Fruit fly (Drosophila melanogaster): ENCODE measurements around the gene FMRFaR.

FMRFaR gene

DNA sequence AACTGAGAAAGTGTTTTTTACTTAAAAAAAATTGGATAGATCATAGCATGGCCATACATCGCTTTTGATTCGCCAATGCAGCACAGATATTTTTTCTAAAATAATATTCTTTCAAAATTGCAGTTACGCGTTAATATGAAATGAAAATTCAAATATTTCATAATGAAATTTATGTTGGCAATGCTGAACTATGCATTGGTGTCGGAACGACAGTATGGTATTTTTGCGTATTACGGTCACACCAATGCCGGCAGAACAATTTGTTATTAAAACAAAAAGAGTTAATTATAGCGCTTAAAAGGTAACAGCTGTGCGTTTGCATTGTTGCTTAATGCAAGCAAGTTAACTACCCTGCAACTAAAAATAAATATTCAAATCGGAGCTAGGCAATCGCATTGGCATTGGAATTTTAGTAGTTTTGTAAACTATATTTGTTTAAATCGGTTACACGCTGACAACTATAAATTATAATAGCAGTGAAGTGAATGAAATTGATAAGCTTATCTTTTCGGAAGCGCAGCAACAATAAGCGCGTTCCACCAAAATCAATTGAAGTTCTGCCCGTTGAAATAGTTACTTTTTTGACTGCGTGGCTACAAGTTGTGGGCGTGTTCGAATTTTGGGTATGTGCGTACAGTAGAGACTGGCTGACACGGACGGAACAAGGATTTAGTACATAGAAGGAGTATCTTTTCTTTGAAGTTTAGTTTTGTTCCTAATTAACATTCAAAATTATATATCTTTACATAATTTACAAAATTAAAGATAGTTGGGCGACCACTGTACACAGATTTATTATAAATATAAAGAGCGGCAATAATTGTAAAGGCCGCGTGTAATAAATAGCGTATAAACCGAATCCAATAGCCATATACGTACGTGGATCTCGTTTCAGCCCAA is 40.9 kb downstream of the FMRFaR start, which contains the start of gene Prx4 (continued):
- TF ChIP-seq CG31627 (GFP tag; optimal IDR thresholded peaks at IDR 0.05) (peak; percentile 59), CG9139 (GFP tag; optimal IDR thresholded peaks at IDR 0.05) (no peak), CG8319 (GFP tag; optimal IDR thresholded peaks at IDR 0.05) (peak; percentile 31), CG8632 (GFP tag; optimal IDR thresholded peaks at IDR 0.05) (peak; percentile 69), eg (GFP tag; IDR thresholded peaks at IDR 0.05) (peak; percentile 85), CG11902 (GFP tag; optimal IDR thresholded peaks at IDR 0.05) (peak; percentile 21), salr (GFP tag; optimal IDR thresholded peaks at IDR 0.05) (no peak), CG34406 (GFP tag; optimal IDR thresholded peaks at IDR 0.05) (peak; percentile 65), Met (GFP tag; optimal IDR thresholded peaks at IDR 0.05) (peak; percentile 71), cyc (GFP tag; optimal IDR thresholded peaks at IDR 0.05) (peak; percentile 40), vri (GFP tag; optimal IDR thresholded peaks at IDR 0.05) (no peak), spab (GFP tag; optimal IDR thresholded peaks at IDR 0.05) (peak; percentile 45), Eip78C (GFP tag) (peak; percentile 70), CG7368 (GFP tag; optimal IDR thresholded peaks at IDR 0.05) (peak; percentile 2), fd85E (GFP tag; optimal IDR thresholded peaks at IDR 0.05) (no peak), CG6276 (GFP tag; optimal IDR thresholded peaks at IDR 0.05) (peak; percentile 63), CG6792 (GFP tag; optimal IDR thresholded peaks at IDR 0.05) (peak; percentile 43), Gug (GFP tag; IDR thresholded peaks at IDR 0.05) (peak; percentile 59), Sox15 (GFP tag; optimal IDR thresholded peaks at IDR 0.05) (peak; percentile 40), CG8119 (GFP tag; IDR thresholded peaks at IDR 0.05) (peak; percentile 69; the same call in 2 of the 3 replicates), Lpt (GFP tag; optimal IDR thresholded peaks at IDR 0.05) (no peak), Hr39 (GFP tag; optimal IDR thresholded peaks at IDR 0.05) (peak; percentile 61), Hr4 (GFP tag; optimal IDR thresholded peaks at IDR 0.05) (peak; percentile 70), fkh (GFP tag; optimal IDR thresholded peaks at IDR 0.05) (no peak), CG1621 (tag; optimal IDR thresholded peaks at IDR 0.05) (peak; percentile 47), ss (GFP tag; optimal IDR thresholded peaks at IDR 0.05) (peak; percentile 0 to 61), Sox14 (GFP tag; optimal IDR thresholded peaks at IDR 0.05) (peak; percentile 59), CG11294 (GFP tag; IDR thresholded peaks at IDR 0.05) (peak; percentile 63; the same call in 1 of the 2 replicates), CG4318 (GFP tag; optimal IDR thresholded peaks at IDR 0.05) (peak; percentile 5), CG6163 (GFP tag; IDR thresholded peaks at IDR 0.05) (peak; percentile 90), CG10669 (GFP tag; optimal IDR thresholded peaks at IDR 0.05) (peak; percentile 44), lz (GFP tag; optimal IDR thresholded peaks at IDR 0.05) (peak; percentile 72), CG10631 (GFP tag; optimal IDR thresholded peaks at IDR 0.05) (peak; percentile 60), OdsH (GFP tag; optimal IDR thresholded peaks at IDR 0.05) (peak; percentile 55), dac (GFP tag; optimal IDR thresholded peaks at IDR 0.05) (no peak), Eip75B (GFP tag; optimal IDR thresholded peaks at IDR 0.05) (peak; percentile 71)

DNA sequence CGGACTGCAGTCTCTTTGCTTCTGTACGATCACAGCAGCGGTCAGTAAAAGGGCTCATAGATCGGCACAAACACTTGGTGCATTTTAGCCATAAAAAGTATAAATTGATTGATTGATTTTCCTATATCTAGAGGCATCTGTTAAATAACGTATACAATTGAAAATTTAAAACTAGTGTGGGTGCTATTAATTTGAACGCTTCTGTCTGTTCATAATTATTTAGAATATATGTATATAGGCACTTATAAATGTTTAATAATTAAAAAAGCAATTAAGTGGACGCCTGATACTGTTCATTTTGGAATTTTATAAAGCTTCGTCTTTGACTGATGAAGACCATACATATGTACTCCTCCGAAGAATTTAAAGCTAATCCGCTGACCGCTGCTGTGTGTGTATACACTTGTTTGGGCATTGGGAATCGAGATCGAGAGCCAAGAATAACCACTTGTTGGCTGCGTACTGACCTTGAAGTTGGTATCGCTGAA is 43.8 kb downstream of the FMRFaR start:
- TF ChIP-seq svp (GFP tag) (peak; percentile 92), CG8319 (GFP tag; optimal IDR thresholded peaks at IDR 0.05) (peak; percentile 84), CG3919 (GFP tag; optimal IDR thresholded peaks at IDR 0.05) (peak; percentile 85), CG11762 (GFP tag; optimal IDR thresholded peaks at IDR 0.05; ENCODE audit: insufficient read depth) (peak; percentile 69), CG10669 (GFP tag; optimal IDR thresholded peaks at IDR 0.05) (peak; percentile 90), CG3032 (tag; optimal IDR thresholded peaks at IDR 0.05) (peak; percentile 90), cyc (GFP tag; optimal IDR thresholded peaks at IDR 0.05) (peak; percentile 80), CG7368 (GFP tag; optimal IDR thresholded peaks at IDR 0.05) (peak; percentile 87), Ets96B (tag; optimal IDR thresholded peaks at IDR 0.05) (peak; percentile 93), CG8632 (GFP tag; optimal IDR thresholded peaks at IDR 0.05) (peak; percentile 93), CG1621 (tag; optimal IDR thresholded peaks at IDR 0.05) (peak; percentile 70), Sox15 (GFP tag; optimal IDR thresholded peaks at IDR 0.05) (peak; percentile 87), Ets21C (GFP tag; optimal IDR thresholded peaks at IDR 0.05) (peak; percentile 52), CG31627 (GFP tag; optimal IDR thresholded peaks at IDR 0.05) (peak; percentile 83), Blimp-1 (GFP tag; optimal IDR thresholded peaks at IDR 0.05) (peak; percentile 72), CG15336 (GFP tag; IDR thresholded peaks at IDR 0.05) (peak; percentile 65), CG32006 (GFP tag; optimal IDR thresholded peaks at IDR 0.05) (peak; percentile 84), CG11902 (GFP tag; optimal IDR thresholded peaks at IDR 0.05) (peak; percentile 65), CG16779 (tag; optimal IDR thresholded peaks at IDR 0.05) (peak; percentile 77), CG8119 (GFP tag; IDR thresholded peaks at IDR 0.05) (peak; percentile 84), Gug (GFP tag; IDR thresholded peaks at IDR 0.05) (peak; percentile 54), achi (GFP tag; optimal IDR thresholded peaks at IDR 0.05) (peak; percentile 89), Eip78C (GFP tag) (peak; percentile 97), CG6854 (GFP tag; optimal IDR thresholded peaks at IDR 0.05) (peak; percentile 52), OdsH (GFP tag; optimal IDR thresholded peaks at IDR 0.05) (peak; percentile 87)
